Worm (Caenorhabditis elegans) whole organism, L1 larva: ENCODE data around the gene W09D6.4.
A peak's percentile ranks its signal among the peaks of the same experiment; 100 is the strongest.

Experiments
- C04F5.9 ChIP-seq: sonication (generic microtip); optimal IDR thresholded peaks from 2 replicates; lab custom pipeline; 2016; ENCODE audit warnings: missing genetic modification characterization, missing compliant biosample characterization
- C16A3.4 ChIP-seq: fragments of 150-350 bp; optimal IDR thresholded peaks from 2 replicates; lab custom pipeline; 2014; ENCODE audit warnings: missing biosample characterization, missing genetic modification characterization
- C34B4.2 ChIP-seq: sonication (generic microtip); optimal IDR thresholded peaks from 2 replicates; lab custom pipeline; 2017; ENCODE audit warnings: mild to moderate bottlenecking, missing genetic modification characterization, missing compliant biosample characterization
- F16B12.6 ChIP-seq: fragments of 150-350 bp; optimal IDR thresholded peaks from 2 replicates; lab custom pipeline; 2014; ENCODE audit warnings: missing biosample characterization, missing genetic modification characterization
- Y116A8C.19 ChIP-seq: sonication (generic microtip); optimal IDR thresholded peaks from 2 replicates; lab custom pipeline; 2016; ENCODE audit warnings: missing compliant biosample characterization, missing genetic modification characterization, borderline replicate concordance
- ceh-63 ChIP-seq: fragments of 200-800 bp; sonication (Bioruptor generic); optimal IDR thresholded peaks from 2 replicates; lab custom pipeline; 2018; ENCODE audit warnings: mild to moderate bottlenecking, missing genetic modification characterization, missing compliant biosample characterization
- ceh-8 ChIP-seq: fragments of 200-800 bp; sonication (Bioruptor generic); optimal IDR thresholded peaks from 2 replicates; lab custom pipeline; 2018; ENCODE audit warnings: mild to moderate bottlenecking, missing genetic modification characterization, moderate library complexity, missing compliant biosample characterization
- ceh-90 ChIP-seq: sonication (generic microtip); optimal IDR thresholded peaks from 2 replicates; lab custom pipeline; 2016; ENCODE audit warnings: missing genetic modification characterization, missing compliant biosample characterization
- dpl-1 ChIP-seq, 3 experiments: fragments of 150-350 bp in 2 of 3; sonication (generic microtip) in 1 of 3; optimal IDR thresholded peaks; 2 replicates each; lab custom pipeline; 2014 to 2017; ENCODE audit warnings: missing biosample characterization in 3 of 3, missing genetic modification characterization in 3 of 3, missing genetic modification reagents in 3 of 3
- dsc-1 ChIP-seq: sonication (generic microtip); optimal IDR thresholded peaks from 2 replicates; lab custom pipeline; 2016; ENCODE audit warnings: mild to moderate bottlenecking, missing genetic modification characterization, missing compliant biosample characterization
- efl-1 ChIP-seq, 4 experiments: fragments of 150-350 bp; optimal IDR thresholded peaks in 3 of 4; peaks in 1 of 4; 1 replicate in 1 of 4; 2 replicates in 3 of 4; lab custom pipeline; 2014; ENCODE audit warnings: missing biosample characterization in 2 of 4, missing genetic modification characterization in 2 of 4, missing genetic modification reagents in 2 of 4
- efl-3 ChIP-seq: fragments of 200-800 bp; sonication (Bioruptor generic); optimal IDR thresholded peaks from 2 replicates; lab custom pipeline; 2018; ENCODE audit warnings: mild to moderate bottlenecking, missing genetic modification characterization, missing compliant biosample characterization
- egl-13 ChIP-seq: sonication (generic microtip); optimal IDR thresholded peaks from 2 replicates; lab custom pipeline; 2016; ENCODE audit warnings: missing genotype, missing genetic modification reagents, missing genetic modification characterization, missing compliant biosample characterization
- elt-2 ChIP-seq: sonication (generic microtip); optimal IDR thresholded peaks from 2 replicates; lab custom pipeline; 2016; ENCODE audit warnings: missing genetic modification characterization, mild to moderate bottlenecking, inconsistent platforms, missing compliant biosample characterization, missing genetic modification reagents
- ets-5 ChIP-seq: fragments of 200-800 bp; sonication (Bioruptor generic); IDR thresholded peaks from 2 replicates; pipeline ENCODE4 v1.3.6; 2022; ENCODE audit warnings: missing genetic modification characterization, missing compliant biosample characterization
- fkh-4 ChIP-seq: sonication (generic microtip); optimal IDR thresholded peaks from 2 replicates; lab custom pipeline; 2016; ENCODE audit warnings: missing compliant biosample characterization, missing genetic modification characterization, borderline replicate concordance
- grh-1 ChIP-seq: fragments of 200-800 bp; sonication (Bioruptor generic); IDR thresholded peaks from 2 replicates; pipeline ENCODE4 v1.3.6; 2022; ENCODE audit warnings: missing genetic modification reagents, missing genetic modification characterization, missing compliant biosample characterization
- hlh-4 ChIP-seq: sonication (generic microtip); optimal IDR thresholded peaks from 2 replicates; lab custom pipeline; 2016; ENCODE audit warnings: mild to moderate bottlenecking, missing genetic modification characterization, missing compliant biosample characterization
- isw-1 ChIP-seq: fragments of 200-800 bp; sonication (Bioruptor generic); IDR thresholded peaks from 2 replicates; pipeline ENCODE4 v1.3.6; 2022; ENCODE audit warnings: missing genetic modification characterization, missing compliant biosample characterization
- lin-13 ChIP-seq: fragments of 150-350 bp; optimal IDR thresholded peaks from 2 replicates; lab custom pipeline; 2014; ENCODE audit warnings: missing biosample characterization, missing genetic modification reagents, missing genetic modification characterization
- lin-14 ChIP-seq: fragments of 200-800 bp; sonication (Bioruptor generic); optimal IDR thresholded peaks from 2 replicates; lab custom pipeline; 2018; ENCODE audit warnings: mild to moderate bottlenecking, missing genetic modification characterization, moderate library complexity, missing compliant biosample characterization
- lin-35 ChIP-seq, 2 experiments: fragments of 150-350 bp; optimal IDR thresholded peaks; 2 replicates each; lab custom pipeline; 2014; ENCODE audit warnings: missing biosample characterization in 2 of 2, missing genetic modification characterization in 2 of 2, missing genetic modification reagents in 2 of 2
- lir-3 ChIP-seq: sonication (generic microtip); optimal IDR thresholded peaks from 2 replicates; lab custom pipeline; 2016; ENCODE audit warnings: mild to moderate bottlenecking, missing genetic modification characterization, moderate library complexity, missing compliant biosample characterization; ENCODE audit not compliant: poor library complexity
- lsy-2 ChIP-seq, 2 experiments: fragments of 150-350 bp; optimal IDR thresholded peaks; 2 replicates each; lab custom pipeline; 2014; ENCODE audit warnings: missing biosample characterization in 2 of 2, missing genetic modification characterization in 2 of 2
- mab-9 ChIP-seq: fragments of 200-800 bp; sonication (Bioruptor generic); IDR thresholded peaks from 2 replicates; pipeline ENCODE4 v1.3.6; 2022; ENCODE audit warnings: missing genetic modification reagents, missing genetic modification characterization, missing compliant biosample characterization
- mef-2 ChIP-seq: fragments of 150-350 bp; optimal IDR thresholded peaks from 2 replicates; lab custom pipeline; 2014; ENCODE audit warnings: missing biosample characterization, missing genetic modification characterization
- mep-1 ChIP-seq: fragments of 150-350 bp; optimal IDR thresholded peaks from 2 replicates; lab custom pipeline; 2014; ENCODE audit warnings: missing biosample characterization, missing genetic modification characterization
- nhr-20 ChIP-seq: sonication (generic microtip); optimal IDR thresholded peaks from 2 replicates; lab custom pipeline; 2016; ENCODE audit warnings: mild to moderate bottlenecking, missing genetic modification characterization, missing compliant biosample characterization
- nhr-237 ChIP-seq: fragments of 150-350 bp; optimal IDR thresholded peaks from 2 replicates; lab custom pipeline; 2014; ENCODE audit warnings: missing biosample characterization, missing genetic modification characterization
- nhr-47 ChIP-seq: sonication (generic microtip); optimal IDR thresholded peaks from 2 replicates; lab custom pipeline; 2016; ENCODE audit warnings: mild to moderate bottlenecking, missing genetic modification characterization, moderate library complexity, missing compliant biosample characterization
- nhr-71 ChIP-seq: sonication (generic microtip); optimal IDR thresholded peaks from 2 replicates; lab custom pipeline; 2016; ENCODE audit warnings: mild to moderate bottlenecking, missing genetic modification characterization, moderate library complexity, missing compliant biosample characterization
- nhr-85 ChIP-seq: sonication (generic microtip); peaks from one replicate; lab custom pipeline; 2016; ENCODE audit warnings: missing genetic modification characterization, inconsistent platforms, missing compliant biosample characterization
- pax-3 ChIP-seq: fragments of 200-800 bp; sonication (Bioruptor generic); optimal IDR thresholded peaks from 2 replicates; lab custom pipeline; 2018; ENCODE audit warnings: mild to moderate bottlenecking, missing genetic modification characterization, moderate library complexity, missing compliant biosample characterization
- pqm-1 ChIP-seq: sonication (generic microtip); optimal IDR thresholded peaks from 3 replicates; lab custom pipeline; 2017; ENCODE audit warnings: missing biosample characterization, missing genetic modification characterization
- rnt-1 ChIP-seq: sonication (generic microtip); optimal IDR thresholded peaks from 2 replicates; lab custom pipeline; 2016; ENCODE audit warnings: mild to moderate bottlenecking, missing genetic modification characterization, moderate library complexity, missing compliant biosample characterization
- skn-1 ChIP-seq: fragments of 150-350 bp; optimal IDR thresholded peaks from 2 replicates; lab custom pipeline; 2014; ENCODE audit warnings: missing biosample characterization, missing genetic modification characterization
- snpc-4 ChIP-seq: fragments of 150-350 bp; optimal IDR thresholded peaks from 2 replicates; lab custom pipeline; 2014; ENCODE audit warnings: missing biosample characterization, missing genetic modification characterization
- snu-23 ChIP-seq: sonication (generic microtip); optimal IDR thresholded peaks from 2 replicates; lab custom pipeline; 2016; ENCODE audit warnings: missing genetic modification characterization, missing compliant biosample characterization
- sox-4 ChIP-seq: sonication (generic microtip); optimal IDR thresholded peaks from 2 replicates; lab custom pipeline; 2016; ENCODE audit warnings: missing genetic modification characterization, missing compliant biosample characterization
- sup-37 ChIP-seq: fragments of 200-800 bp; sonication (Bioruptor generic); optimal IDR thresholded peaks from 2 replicates; lab custom pipeline; 2018; ENCODE audit warnings: mild to moderate bottlenecking, missing genetic modification characterization, missing compliant biosample characterization
- swsn-7 ChIP-seq: sonication (generic microtip); optimal IDR thresholded peaks from 2 replicates; lab custom pipeline; 2016; ENCODE audit warnings: missing genetic modification characterization, missing compliant biosample characterization
- tbx-2 ChIP-seq: sonication (generic microtip); optimal IDR thresholded peaks from 2 replicates; lab custom pipeline; 2016; ENCODE audit warnings: missing genetic modification characterization, missing compliant biosample characterization
- unc-130 ChIP-seq: fragments of 150-350 bp; optimal IDR thresholded peaks from 2 replicates; lab custom pipeline; 2017; ENCODE audit warnings: missing biosample characterization, missing genetic modification characterization, inconsistent platforms
- unc-62 ChIP-seq: fragments of 150-350 bp; optimal IDR thresholded peaks from 2 replicates; lab custom pipeline; 2014; ENCODE audit warnings: missing biosample characterization, missing genetic modification reagents, missing genetic modification characterization
- unc-86 ChIP-seq: sonication (generic microtip); optimal IDR thresholded peaks from 2 replicates; lab custom pipeline; 2016; ENCODE audit warnings: missing genetic modification characterization, missing compliant biosample characterization
- unc-98 ChIP-seq: fragments of 200-800 bp; sonication (Bioruptor generic); IDR thresholded peaks from 2 replicates; pipeline ENCODE4 v1.3.6; 2022; ENCODE audit warnings: missing genetic modification characterization, missing compliant biosample characterization
- vab-15 ChIP-seq: sonication (generic microtip); optimal IDR thresholded peaks from 2 replicates; lab custom pipeline; 2017; ENCODE audit warnings: missing genotype, mild to moderate bottlenecking, missing genetic modification characterization, missing compliant biosample characterization
- xbp-1 ChIP-seq: sonication (generic microtip); optimal IDR thresholded peaks from 2 replicates; lab custom pipeline; 2016; ENCODE audit warnings: missing genetic modification characterization, missing compliant biosample characterization
- ztf-11 ChIP-seq, 2 experiments: sonication (generic microtip); optimal IDR thresholded peaks; 2 replicates each; lab custom pipeline; 2016 to 2017; ENCODE audit warnings: missing genetic modification characterization in 2 of 2, missing biosample characterization in 1 of 2, missing compliant biosample characterization in 1 of 2

The W09D6.4 gene

ce11 chrIII:11091651-11092278, 12.2 kb downstream of the W09D6.4 start (continued):
- TF ChIP-seq C34B4.2 (tag; lab: Kevin White, UChicago) (no peak), unc-86 (tag; lab: Kevin White, UChicago) (peak; percentile 62), swsn-7 (tag; lab: Kevin White, UChicago) (peak; percentile 39), nhr-20 (tag; lab: Kevin White, UChicago) (peak; percentile 63), vab-15 (peak; percentile 81), snpc-4 (tag; lab: Kevin White, UChicago) (no peak), dpl-1 (GFP tag; optimal IDR thresholded peaks at IDR 0.05; lab: Kevin White, UChicago) (peak in 1 of 3 experiments; percentile 3), snu-23 (GFP tag; lab: Kevin White, UChicago) (peak; percentile 52), ceh-90 (tag; lab: Kevin White, UChicago) (peak; percentile 71), pax-3 (tag; lab: Kevin White, UChicago) (peak; percentile 94), elt-2 (tag; lab: Kevin White, UChicago) (peak; percentile 86), F16B12.6 (tag; lab: Kevin White, UChicago) (no peak), lir-3 (tag; lab: Kevin White, UChicago) (peak; percentile 90), tbx-2 (tag; lab: Kevin White, UChicago) (peak; percentile 79), sup-37 (GFP tag; lab: Kevin White, UChicago) (peak; percentile 20), ceh-8 (peak; percentile 79), Y116A8C.19 (peak; percentile 58), efl-3 (GFP tag; lab: Kevin White, UChicago) (peak; percentile 77), grh-1 (GFP tag; lab: Robert Waterston, UW) (peak; percentile 45; the same call in 1 of the 2 replicates), lsy-2 (tag; optimal IDR thresholded peaks at IDR 0.05; lab: Kevin White, UChicago) (no peak), lin-14 (GFP tag; lab: Kevin White, UChicago) (no peak), mab-9 (GFP tag; lab: Robert Waterston, UW) (peak; percentile 83), C16A3.4 (tag; lab: Kevin White, UChicago) (no peak), skn-1 (tag; lab: Kevin White, UChicago) (no peak), lin-35 (GFP tag; optimal IDR thresholded peaks at IDR 0.05; lab: Kevin White, UChicago) (peak; percentile 1 to 18), mef-2 (tag; lab: Kevin White, UChicago) (no peak), isw-1 (GFP tag; lab: Robert Waterston, UW) (peak; percentile 73), C04F5.9 (tag; lab: Kevin White, UChicago) (peak; percentile 55), ceh-63 (peak; percentile 85), hlh-4 (tag; lab: Kevin White, UChicago) (peak; percentile 84), sox-4 (peak; percentile 86), nhr-71 (tag; lab: Kevin White, UChicago) (peak; percentile 79)

- TF ChIP-seq nhr-85 (tag; lab: Kevin White, UChicago) (peak; percentile 51), ets-5 (no peak), egl-13 (tag; lab: Kevin White, UChicago) (no peak), pqm-1 (tag; lab: Kevin White, UChicago) (no peak), xbp-1 (tag; lab: Kevin White, UChicago) (peak; percentile 15), efl-1 (optimal IDR thresholded peaks at IDR 0.05; lab: Kevin White, UChicago) (peak; percentile 43), efl-1 (GFP tag; optimal IDR thresholded peaks at IDR 0.05 in 1 of 2; lab: Kevin White, UChicago) (peak in 1 of 2 experiments; percentile 92), lin-14 (GFP tag; lab: Kevin White, UChicago) (no peak), nhr-47 (tag; lab: Kevin White, UChicago) (peak; percentile 18), ztf-11 (tag; optimal IDR thresholded peaks at IDR 0.05; lab: Kevin White, UChicago) (peak in 1 of 2 experiments; percentile 73), unc-86 (tag; lab: Kevin White, UChicago) (no peak), unc-130 (tag; lab: Kevin White, UChicago) (no peak), nhr-237 (no peak), unc-98 (GFP tag; lab: Robert Waterston, UW) (peak; percentile 75), rnt-1 (tag; lab: Kevin White, UChicago) (peak; percentile 63), fkh-4 (no peak), mef-2 (tag; lab: Kevin White, UChicago) (no peak), snu-23 (GFP tag; lab: Kevin White, UChicago) (no peak), mep-1 (tag; lab: Kevin White, UChicago) (no peak), ceh-8 (no peak), swsn-7 (tag; lab: Kevin White, UChicago) (no peak), dsc-1 (peak; percentile 8), nhr-71 (tag; lab: Kevin White, UChicago) (no peak), C16A3.4 (tag; lab: Kevin White, UChicago) (no peak), lin-13 (no peak), unc-62 (no peak)
Measured at ce11 chrIII:11093489-11093888, 13.9 kb downstream of the W09D6.4 start.
